Fruit fly (Drosophila melanogaster): ENCODE results near the gene CG12818.
"Not testable (repeated sequence)": the region's sequence is repeated elsewhere in the genome, so short reads cannot be mapped to it uniquely, and the experiment has no call there.

Gene CG12818

dm6 chr3R:10332823-10333263 is 1.5 kb downstream of the CG12818 start, which contains the start of gene sle (continued):
- TF ChIP-seq CG9139 (GFP tag; optimal IDR thresholded peaks at IDR 0.05) (no peak), CG6792 (GFP tag; optimal IDR thresholded peaks at IDR 0.05) (no peak), CG6276 (GFP tag; optimal IDR thresholded peaks at IDR 0.05) (no peak), esn (GFP tag; optimal IDR thresholded peaks at IDR 0.05) (peak; percentile 73), Sox14 (GFP tag; optimal IDR thresholded peaks at IDR 0.05) (peak; percentile 74), CG11294 (GFP tag; IDR thresholded peaks at IDR 0.05) (no peak), CG11762 (GFP tag; optimal IDR thresholded peaks at IDR 0.05; ENCODE audit: insufficient read depth) (peak; percentile 17), dsx (GFP tag; optimal IDR thresholded peaks at IDR 0.05; ENCODE audit: poor library complexity, severe bottlenecking) (no peak), lz (GFP tag; optimal IDR thresholded peaks at IDR 0.05) (peak; percentile 67), Hr4 (GFP tag; optimal IDR thresholded peaks at IDR 0.05) (no peak), Gug (GFP tag; IDR thresholded peaks at IDR 0.05) (no peak), CG6163 (GFP tag; IDR thresholded peaks at IDR 0.05) (0 out of 3 replicates have a peak, but pooled peaks have one; percentile 17), CG7368 (GFP tag; optimal IDR thresholded peaks at IDR 0.05) (peak; percentile 21), CG1621 (tag; optimal IDR thresholded peaks at IDR 0.05) (no peak), CG11902 (GFP tag; optimal IDR thresholded peaks at IDR 0.05) (no peak), ss (GFP tag; optimal IDR thresholded peaks at IDR 0.05) (no peak), CG8632 (GFP tag; optimal IDR thresholded peaks at IDR 0.05) (no peak), achi (GFP tag; optimal IDR thresholded peaks at IDR 0.05) (peak; percentile 61), CG3032 (tag; optimal IDR thresholded peaks at IDR 0.05) (peak; percentile 43), vri (GFP tag; optimal IDR thresholded peaks at IDR 0.05) (no peak), Eip93F (GFP tag; optimal IDR thresholded peaks at IDR 0.05) (no peak), net (GFP tag; optimal IDR thresholded peaks at IDR 0.05) (no peak), salr (GFP tag; optimal IDR thresholded peaks at IDR 0.05) (no peak), Eip78C (GFP tag) (peak; percentile 92), pdm3 (GFP tag; optimal IDR thresholded peaks at IDR 0.05) (no peak), CG8319 (GFP tag; optimal IDR thresholded peaks at IDR 0.05) (no peak), CG32006 (GFP tag; optimal IDR thresholded peaks at IDR 0.05) (no peak), Sox102F (GFP tag; optimal IDR thresholded peaks at IDR 0.05) (no peak), CG10669 (GFP tag; optimal IDR thresholded peaks at IDR 0.05) (no peak), Blimp-1 (GFP tag; optimal IDR thresholded peaks at IDR 0.05) (no peak), cyc (GFP tag; optimal IDR thresholded peaks at IDR 0.05) (peak; percentile 57), acj6 (GFP tag; optimal IDR thresholded peaks at IDR 0.05) (no peak), CG34406 (GFP tag; optimal IDR thresholded peaks at IDR 0.05) (no peak), Eip75B (GFP tag; optimal IDR thresholded peaks at IDR 0.05) (no peak)

DNA sequence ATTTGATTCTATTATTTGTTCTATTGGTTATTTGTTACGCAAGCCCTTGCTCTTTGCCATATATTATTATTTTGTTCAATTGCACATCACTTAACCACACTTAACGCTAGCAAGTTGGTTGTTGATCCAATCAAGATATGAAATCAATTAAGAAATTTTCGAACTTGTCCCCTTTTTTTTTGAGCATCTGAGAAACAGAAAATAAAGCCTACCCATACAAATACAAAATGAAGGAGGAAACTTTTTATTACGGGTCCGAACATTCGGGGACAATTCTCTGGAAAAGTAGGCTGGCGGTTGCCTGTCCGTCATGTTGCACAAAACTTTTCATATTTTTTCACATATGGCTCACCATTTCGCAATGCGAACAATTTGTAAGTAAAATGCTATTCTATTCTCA is 6.7 kb downstream of the CG12818 start, which contains the start of gene CG12592:
TSS of gene CG12592 (plus strand) at position 301 of the 400 bp plus-strand sequence.
- TF ChIP-seq Blimp-1 (GFP tag; optimal IDR thresholded peaks at IDR 0.05); CG7368 (GFP tag; optimal IDR thresholded peaks at IDR 0.05); CG16779 (tag; optimal IDR thresholded peaks at IDR 0.05): not testable (repeated sequence)

DNA sequence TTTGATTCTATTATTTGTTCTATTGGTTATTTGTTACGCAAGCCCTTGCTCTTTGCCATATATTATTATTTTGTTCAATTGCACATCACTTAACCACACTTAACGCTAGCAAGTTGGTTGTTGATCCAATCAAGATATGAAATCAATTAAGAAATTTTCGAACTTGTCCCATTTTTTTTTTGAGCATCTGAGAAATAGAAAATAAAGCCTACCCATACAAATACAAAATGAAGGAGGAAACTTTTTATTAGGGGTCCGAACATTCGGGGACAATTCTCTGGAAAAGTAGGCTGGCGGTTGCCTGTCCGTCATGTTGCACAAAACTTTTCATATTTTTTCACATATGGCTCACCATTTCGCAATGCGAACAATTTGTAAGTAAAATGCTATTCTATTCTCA is 9.3 kb downstream of the CG12818 start, which contains the start of gene CG18545:
TSS of gene CG18545 (plus strand) at position 301 of the 400 bp plus-strand sequence.
- TF ChIP-seq pdm3, Blimp-1, CG6808 (GFP tag; optimal IDR thresholded peaks at IDR 0.05): not testable (repeated sequence)

dm6 chr3R:10348461-10348860 is 17.1 kb downstream of the CG12818 start, which contains the start of gene CG31406:
Gene CG31406, plus strand, starts transcription at chr3R:10348761.
- not testable (repeated sequence) for TF ChIP-seq Met (GFP tag; optimal IDR thresholded peaks at IDR 0.05); CG3032 (tag; optimal IDR thresholded peaks at IDR 0.05); CG15336 (GFP tag; IDR thresholded peaks at IDR 0.05)
